Fruit fly (Drosophila melanogaster): ENCODE measurements around the gene Sol1.

Sol1 gene

dm6 chr3R:12369135-12369792 is 16.8 kb upstream of the Sol1 start, which contains the start of gene GstD1:
Gene GstD1 (minus strand): TSS chr3R:12369268.
- TF ChIP-seq CG17801 (GFP tag; optimal IDR thresholded peaks at IDR 0.05; ENCODE audit: partially characterized antibody) = peak; percentile 74

dm6 chr3R:12369793-12370642 is 16.0 kb upstream of the Sol1 start:
- TF ChIP-seq CG17801 (GFP tag; optimal IDR thresholded peaks at IDR 0.05; ENCODE audit: partially characterized antibody) = no peak

dm6 chr3R:12370643-12370995 is 15.4 kb upstream of the Sol1 start:
- no peak for TF ChIP-seq CG17801 (GFP tag; optimal IDR thresholded peaks at IDR 0.05; ENCODE audit: partially characterized antibody)

dm6 chr3R:12371671-12372070 is 14.4 kb upstream of the Sol1 start, which contains the start of gene GstD2:
Gene GstD2 (plus strand): TSS chr3R:12371971.
- TF ChIP-seq CG17801 (GFP tag; optimal IDR thresholded peaks at IDR 0.05; ENCODE audit: partially characterized antibody) = peak; percentile 10

dm6 chr3R:12372800-12373199 is 13.2 kb upstream of the Sol1 start, which contains the start of gene GstD3:
Gene GstD3 (plus strand): TSS chr3R:12373068.
- no peak for TF ChIP-seq CG17801 (GFP tag; optimal IDR thresholded peaks at IDR 0.05; ENCODE audit: partially characterized antibody)

- no peak for TF ChIP-seq CG17801 (GFP tag; optimal IDR thresholded peaks at IDR 0.05; ENCODE audit: partially characterized antibody)
These were observed 12.2 kb upstream of the Sol1 start, which contains the start of gene GstD4 for dm6 chr3R:12373800-12374199. Gene GstD4 (plus strand): TSS chr3R:12374100.

- no peak for TF ChIP-seq CG17801 (GFP tag; optimal IDR thresholded peaks at IDR 0.05; ENCODE audit: partially characterized antibody)
These were observed 10.7 kb upstream of the Sol1 start, which contains the start of gene GstD5 for dm6 chr3R:12375258-12375783. Gene GstD5 (plus strand): TSS chr3R:12375733.

- no peak for TF ChIP-seq CG17801 (GFP tag; optimal IDR thresholded peaks at IDR 0.05; ENCODE audit: partially characterized antibody)
These were observed 9.2 kb upstream of the Sol1 start, which contains the start of gene GstD6 for dm6 chr3R:12376828-12377227. Gene GstD6 (plus strand): TSS chr3R:12377128.

- TF ChIP-seq CG17801 (GFP tag; optimal IDR thresholded peaks at IDR 0.05; ENCODE audit: partially characterized antibody) = no peak
These were observed 7.8 kb upstream of the Sol1 start, which contains the start of gene GstD7 for dm6 chr3R:12378200-12378599. Gene GstD7 (plus strand): TSS chr3R:12378500.

dm6 chr3R:12379249-12379648 is 6.8 kb upstream of the Sol1 start:
- TF ChIP-seq CG17801 (GFP tag; optimal IDR thresholded peaks at IDR 0.05; ENCODE audit: partially characterized antibody) = no peak

dm6 chr3R:12379708-12380107 is 6.3 kb upstream of the Sol1 start, which contains the start of gene GstD8:
Gene GstD8 (plus strand): TSS chr3R:12380008.
- no peak for TF ChIP-seq CG17801 (GFP tag; optimal IDR thresholded peaks at IDR 0.05; ENCODE audit: partially characterized antibody)

- no peak for TF ChIP-seq CG17801 (GFP tag; optimal IDR thresholded peaks at IDR 0.05; ENCODE audit: partially characterized antibody)
These were observed 4.8 kb upstream of the Sol1 start for dm6 chr3R:12381130-12381700.

- TF ChIP-seq CG17801 (GFP tag; optimal IDR thresholded peaks at IDR 0.05; ENCODE audit: partially characterized antibody) = no peak
These were observed 3.5 kb upstream of the Sol1 start, which contains the start of gene CG10035 for dm6 chr3R:12382563-12382962. Gene CG10035 (minus strand): TSS chr3R:12382691.

- no peak for TF ChIP-seq CG17801 (GFP tag; optimal IDR thresholded peaks at IDR 0.05; ENCODE audit: partially characterized antibody)
These were observed 3.0 kb upstream of the Sol1 start, which contains the start of gene GstD11 for dm6 chr3R:12383036-12383435. Gene GstD11 (plus strand): TSS chr3R:12383336.

- no peak for TF ChIP-seq CG17801 (GFP tag; optimal IDR thresholded peaks at IDR 0.05; ENCODE audit: partially characterized antibody)
These were observed 2.3 kb upstream of the Sol1 start for dm6 chr3R:12383784-12384183.

Data from ovary, adult (tissue).